Worm (Caenorhabditis elegans): ENCODE measurements around the gene sra-35.

ce11 chrII:4517254-4517653 lies 10.4 kb downstream of the sra-35 start:
- no peak for TF ChIP-seq zfp-2 (tag; optimal IDR thresholded peaks at IDR 0.05)
- TF ChIP-seq cey-2 (tag; optimal IDR thresholded peaks at IDR 0.05; ENCODE audit: borderline replicate concordance, insufficient read depth): no peak
- TF ChIP-seq lsy-2 (tag; optimal IDR thresholded peaks at IDR 0.05): no peak
- TF ChIP-seq skn-1 (tag; optimal IDR thresholded peaks at IDR 0.05): no peak
- peak in 1 of 2 experiments; percentile 11 for TF ChIP-seq unc-62 (GFP tag; optimal IDR thresholded peaks at IDR 0.05 in 1 of 2)
- TF ChIP-seq unc-62 (tag; optimal IDR thresholded peaks at IDR 0.05): no peak
- no peak for TF ChIP-seq lir-3 (tag; optimal IDR thresholded peaks at IDR 0.05)
- TF ChIP-seq daf-19 (GFP tag; conservative IDR thresholded peaks at IDR 0.05): no peak
- TF ChIP-seq nhr-25 (tag; optimal IDR thresholded peaks at IDR 0.05; ENCODE audit: borderline replicate concordance, insufficient read depth): no peak
- no peak for TF ChIP-seq ama-1 (optimal IDR thresholded peaks at IDR 0.05)
- TF ChIP-seq ZK546.5 (tag; optimal IDR thresholded peaks at IDR 0.05): no peak
- TF ChIP-seq hlh-11 (tag; optimal IDR thresholded peaks at IDR 0.05): no peak

All from whole organism, L4 larva.